Worm (Caenorhabditis elegans): ENCODE data around the gene nhr-230.

DNA sequence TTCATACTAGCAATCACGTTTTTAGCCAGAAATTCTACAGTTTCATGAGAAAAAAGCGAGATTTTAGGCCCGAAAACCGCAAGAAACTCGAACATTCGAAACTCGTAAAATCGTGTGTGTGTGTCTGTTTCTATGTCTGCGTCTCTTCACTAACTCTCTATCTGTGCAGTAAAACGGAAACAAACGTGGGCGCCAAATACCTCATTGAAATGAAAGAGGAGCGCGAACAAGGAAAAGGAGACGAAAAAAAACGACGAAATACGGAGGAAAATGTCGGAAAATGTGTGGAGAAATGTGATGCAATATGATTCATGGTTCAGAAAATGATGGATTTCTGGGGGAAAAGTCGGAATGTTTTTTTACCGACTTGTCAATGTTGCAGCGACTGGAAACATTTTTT, 21.9 kb downstream of the nhr-230 start:
- TF ChIP-seq ceh-20 (GFP tag; IDR thresholded peaks at IDR 0.05) (no peak), lir-3 (tag; optimal IDR thresholded peaks at IDR 0.05) (no peak), fos-1 (tag; optimal IDR thresholded peaks at IDR 0.05) (no peak)

Measured in whole organism, L4 larva.